Worm (Caenorhabditis elegans) whole organism, midembryonic: Measurements from ENCODE around the gene Y38H6C.24.

Experiments used
- T22C8.4 ChIP-seq: fragments of 200-800 bp; sonication (Bioruptor generic); IDR thresholded peaks from 2 replicates; pipeline ENCODE4 v1.3.6; 2022; ENCODE audit warnings: missing genetic modification characterization, missing compliant biosample characterization
- cog-1 ChIP-seq: sonication (generic microtip); optimal IDR thresholded peaks from 2 replicates; lab custom pipeline; 2016; ENCODE audit warnings: missing genetic modification characterization, missing compliant biosample characterization
- flt-1 ChIP-seq: fragments of 200-800 bp; sonication (Bioruptor generic); IDR thresholded peaks from 2 replicates; pipeline ENCODE4 v1.3.6; 2022; ENCODE audit warnings: missing genetic modification characterization, missing compliant biosample characterization
- klf-2 ChIP-seq: fragments of 200-800 bp; sonication (Bioruptor generic); conservative IDR thresholded peaks from 2 replicates; pipeline ENCODE4 v1.3.6; 2022; ENCODE audit warnings: missing genetic modification reagents, missing genetic modification characterization, missing compliant biosample characterization
- med-1 ChIP-seq: sonication (generic microtip); optimal IDR thresholded peaks from 2 replicates; lab custom pipeline; 2017; ENCODE audit warnings: missing genetic modification characterization, mild to moderate bottlenecking, missing compliant biosample characterization, antibody characterized with exemption, missing genetic modification reagents; ENCODE audit not compliant: insufficient read depth
- ref-1 ChIP-seq: fragments of 200-800 bp; sonication (Bioruptor generic); conservative IDR thresholded peaks from 2 replicates; pipeline ENCODE4 v1.3.6; 2022; ENCODE audit warnings: missing genetic modification reagents, missing genetic modification characterization, missing compliant biosample characterization
- tab-1 ChIP-seq: fragments of 200-800 bp; sonication (Bioruptor generic); IDR thresholded peaks from 2 replicates; pipeline ENCODE4 v1.3.6; 2022; ENCODE audit warnings: missing genetic modification characterization, missing compliant biosample characterization
- ztf-23 ChIP-seq: fragments of 200-800 bp; sonication (Bioruptor generic); IDR thresholded peaks from 2 replicates; pipeline ENCODE4 v1.3.6; 2022; ENCODE audit warnings: missing genetic modification reagents, missing genetic modification characterization, missing compliant biosample characterization
- ztf-29 ChIP-seq: fragments of 200-800 bp; sonication (Bioruptor generic); IDR thresholded peaks from 2 replicates; pipeline ENCODE4 v1.3.6; 2022; ENCODE audit warnings: missing genetic modification reagents, missing genetic modification characterization, missing compliant biosample characterization

ce11 chrV:20544610-20545009 lies 18.4 kb downstream of the Y38H6C.24 start:
- TF ChIP-seq med-1 (GFP tag; lab: Kevin White, UChicago) (no peak), T22C8.4 (GFP tag; lab: Robert Waterston, UW) (no peak), cog-1 (no peak), flt-1 (no peak), klf-2 (GFP tag; lab: Robert Waterston, UW) (no peak), ztf-29 (no peak), ref-1 (GFP tag; lab: Robert Waterston, UW) (no peak), tab-1 (no peak), ztf-23 (GFP tag; lab: Robert Waterston, UW) (no peak)
